Fruit fly (Drosophila melanogaster) whole organism, embryonic: Measurements from ENCODE around the gene LManIV.
A peak's percentile ranks its signal among the peaks of the same experiment; 100 is the strongest.

Experiments used
- BtbVII ChIP-seq: fragments of 200-800 bp; sonication (Bioruptor generic); optimal IDR thresholded peaks from 3 replicates; lab custom pipeline; 2017; ENCODE audit warnings: missing biosample characterization, mild to moderate bottlenecking, missing genetic modification characterization
- CG10431 ChIP-seq: fragments of 200-800 bp; sonication (Bioruptor generic); optimal IDR thresholded peaks from 3 replicates; lab custom pipeline; 2018; ENCODE audit warnings: missing biosample characterization, mild to moderate bottlenecking, missing genetic modification characterization
- CG11696 ChIP-seq: fragments of 200-800 bp; sonication (Bioruptor generic); IDR thresholded peaks from 2 replicates; pipeline ENCODE4 v1.3.6; 2022; ENCODE audit warnings: missing biosample characterization, missing genetic modification characterization
- CG12155 ChIP-seq: fragments of 200-800 bp; sonication (Bioruptor generic); optimal IDR thresholded peaks from 3 replicates; lab custom pipeline; 2016; ENCODE audit warnings: missing biosample characterization, missing genetic modification characterization
- CG12219 ChIP-seq: fragments of 200-800 bp; sonication (Bioruptor generic); optimal IDR thresholded peaks from 3 replicates; lab custom pipeline; 2018; ENCODE audit warnings: missing biosample characterization, mild to moderate bottlenecking, missing genetic modification characterization
- CG12236 ChIP-seq: fragments of 200-800 bp; sonication (Bioruptor generic); optimal IDR thresholded peaks from 2 replicates; lab custom pipeline; 2016; ENCODE audit warnings: missing biosample characterization, missing genetic modification characterization
- CG12744 ChIP-seq: fragments of 200-800 bp; sonication (Bioruptor generic); optimal IDR thresholded peaks from 2 replicates; lab custom pipeline; 2016; ENCODE audit warnings: missing biosample characterization, missing genetic modification characterization
- CG1529 ChIP-seq: fragments of 200-800 bp; sonication (Bioruptor generic); optimal IDR thresholded peaks from 3 replicates; lab custom pipeline; 2018; ENCODE audit warnings: missing biosample characterization, missing genetic modification characterization
- CG16813 ChIP-seq: fragments of 200-800 bp; sonication (Bioruptor generic); IDR thresholded peaks from 3 replicates; pipeline ENCODE4 v1.3.6; 2022; ENCODE audit warnings: missing biosample characterization, missing genetic modification characterization; ENCODE audit not compliant: partially characterized antibody
- CG17612 ChIP-seq: fragments of 200-800 bp; sonication (Bioruptor generic); IDR thresholded peaks from 2 replicates; pipeline ENCODE4 v1.3.6; 2022; ENCODE audit warnings: missing biosample characterization, missing genetic modification characterization
- CG17802 ChIP-seq: fragments of 200-800 bp; sonication (Bioruptor generic); optimal IDR thresholded peaks from 2 replicates; lab custom pipeline; 2018; ENCODE audit warnings: missing biosample characterization, mild to moderate bottlenecking, missing genetic modification characterization, moderate library complexity
- CG17829 ChIP-seq: fragments of 200-800 bp; optimal IDR thresholded peaks from 2 replicates; lab custom pipeline; 2019; ENCODE audit warnings: missing biosample characterization, mild to moderate bottlenecking, missing genetic modification characterization, moderate library complexity
- CG18764 ChIP-seq: fragments of 200-800 bp; sonication (Bioruptor generic); optimal IDR thresholded peaks from 3 replicates; lab custom pipeline; 2016; ENCODE audit warnings: missing biosample characterization, missing genetic modification characterization
- CG33557 ChIP-seq: fragments of 200-800 bp; sonication (Bioruptor generic); optimal IDR thresholded peaks from 2 replicates; lab custom pipeline; 2019; ENCODE audit warnings: missing biosample characterization, mild to moderate bottlenecking, missing genetic modification characterization, moderate library complexity
- CG34376 ChIP-seq: fragments of 200-800 bp; sonication (Bioruptor generic); optimal IDR thresholded peaks from 2 replicates; lab custom pipeline; 2018; ENCODE audit warnings: missing biosample characterization, mild to moderate bottlenecking, missing genetic modification characterization
- CG34422 ChIP-seq: fragments of 200-800 bp; sonication (Bioruptor generic); IDR thresholded peaks from 3 replicates; pipeline ENCODE4 v1.3.6; 2022; ENCODE audit warnings: missing biosample characterization, missing genetic modification characterization
- CG43689 ChIP-seq: fragments of 200-800 bp; sonication (Bioruptor generic); IDR thresholded peaks from 2 replicates; pipeline ENCODE4 v1.3.6; 2022; ENCODE audit warnings: missing biosample characterization, missing genetic modification characterization
- CG4424 ChIP-seq: fragments of 200-800 bp; sonication (Bioruptor generic); optimal IDR thresholded peaks from 3 replicates; lab custom pipeline; 2016; ENCODE audit warnings: missing biosample characterization, missing genetic modification characterization
- CG6272 ChIP-seq: fragments of 200-800 bp; sonication (Bioruptor generic); IDR thresholded peaks from 2 replicates; pipeline ENCODE4 v1.3.6; 2022; ENCODE audit warnings: missing biosample characterization, missing genetic modification characterization
- CG7357 ChIP-seq: fragments of 200-800 bp; sonication (Bioruptor generic); IDR thresholded peaks from 3 replicates; pipeline ENCODE4 v1.3.6; 2022; ENCODE audit warnings: missing biosample characterization, missing genetic modification characterization
- CG7556 ChIP-seq: fragments of 200-800 bp; sonication (Bioruptor generic); optimal IDR thresholded peaks from 2 replicates; lab custom pipeline; 2017; ENCODE audit warnings: missing biosample characterization, mild to moderate bottlenecking, missing genetic modification characterization
- CG7987 ChIP-seq: fragments of 200-800 bp; sonication (Bioruptor generic); optimal IDR thresholded peaks from 2 replicates; lab custom pipeline; 2018; ENCODE audit warnings: missing biosample characterization, mild to moderate bottlenecking, missing genetic modification characterization, moderate library complexity
- CG9437 ChIP-seq: fragments of 200-800 bp; sonication (Bioruptor generic); optimal IDR thresholded peaks from 2 replicates; lab custom pipeline; 2018; ENCODE audit warnings: missing biosample characterization, mild to moderate bottlenecking, missing genetic modification characterization
- CHES-1-like ChIP-seq: fragments of 200-800 bp; sonication (Bioruptor generic); optimal IDR thresholded peaks from 2 replicates; lab custom pipeline; 2016; ENCODE audit warnings: missing biosample characterization, missing genetic modification characterization
- Dad ChIP-seq: fragments of 200-800 bp; sonication (Bioruptor generic); optimal IDR thresholded peaks from 3 replicates; lab custom pipeline; 2016; ENCODE audit warnings: missing biosample characterization, missing genetic modification characterization
- Dip2 ChIP-seq: fragments of 200-800 bp; sonication (Bioruptor generic); IDR thresholded peaks from 2 replicates; pipeline ENCODE4 v1.3.6; 2022; ENCODE audit warnings: missing biosample characterization, missing genetic modification characterization
- Drgx ChIP-seq: fragments of 200-800 bp; sonication (Bioruptor generic); IDR thresholded peaks from 2 replicates; pipeline ENCODE4 v1.3.6; 2022; ENCODE audit warnings: missing biosample characterization, missing genetic modification characterization
- HLH3B ChIP-seq: fragments of 200-800 bp; sonication (Bioruptor generic); IDR thresholded peaks from 2 replicates; pipeline ENCODE4 v1.3.6; 2022; ENCODE audit warnings: missing biosample characterization, missing genetic modification characterization
- HLHmδ ChIP-seq: fragments of 200-800 bp; sonication (Bioruptor generic); optimal IDR thresholded peaks from 2 replicates; lab custom pipeline; 2018; ENCODE audit warnings: missing biosample characterization, mild to moderate bottlenecking, missing genetic modification characterization, moderate library complexity
- Jarid2 ChIP-seq: fragments of 200-800 bp; sonication (Bioruptor generic); optimal IDR thresholded peaks from 3 replicates; lab custom pipeline; 2017; ENCODE audit warnings: mild to moderate bottlenecking, missing biosample characterization, missing genetic modification reagents, missing genetic modification characterization
- Oaz ChIP-seq: fragments of 200-800 bp; sonication (Bioruptor generic); IDR thresholded peaks from 2 replicates; pipeline ENCODE4 v1.3.6; 2022; ENCODE audit warnings: missing biosample characterization, missing genetic modification characterization
- Six4 ChIP-seq: fragments of 200-800 bp; sonication (Bioruptor generic); optimal IDR thresholded peaks from 2 replicates; lab custom pipeline; 2016; ENCODE audit warnings: missing biosample characterization, missing genetic modification characterization
- Vsx1 ChIP-seq: fragments of 200-800 bp; sonication (Bioruptor generic); optimal IDR thresholded peaks from 2 replicates; lab custom pipeline; 2017; ENCODE audit warnings: missing biosample characterization, mild to moderate bottlenecking, missing genetic modification characterization, missing genetic modification reagents
- ara ChIP-seq: fragments of 200-800 bp; sonication (Bioruptor generic); IDR thresholded peaks from 2 replicates; pipeline ENCODE4 v1.3.6; 2022; ENCODE audit warnings: missing biosample characterization, missing genetic modification characterization
- cad ChIP-seq: fragments of >200 bp; optimal IDR thresholded peaks from 2 replicates; lab custom pipeline; 2017; ENCODE audit warnings: missing biosample characterization, missing genetic modification characterization
- caup ChIP-seq: fragments of 200-800 bp; sonication (Bioruptor generic); optimal IDR thresholded peaks from 3 replicates; lab custom pipeline; 2017; ENCODE audit warnings: missing biosample characterization, mild to moderate bottlenecking, missing genetic modification characterization, moderate library complexity; ENCODE audit not compliant: severe bottlenecking
- chn ChIP-seq: fragments of 200-800 bp; sonication (Bioruptor generic); optimal IDR thresholded peaks from 2 replicates; lab custom pipeline; 2016; ENCODE audit warnings: missing biosample characterization, missing genetic modification characterization
- dm ChIP-seq: fragments of 200-800 bp; sonication (Bioruptor generic); optimal IDR thresholded peaks from 3 replicates; lab custom pipeline; 2016; ENCODE audit warnings: missing biosample characterization, missing genetic modification characterization
- dmrt11E ChIP-seq: fragments of 200-800 bp; sonication (Bioruptor generic); optimal IDR thresholded peaks from 3 replicates; lab custom pipeline; 2018; ENCODE audit warnings: missing biosample characterization, mild to moderate bottlenecking, missing genetic modification characterization, moderate library complexity
- dpn ChIP-seq, 2 experiments: fragments of 200-800 bp; sonication (Bioruptor generic); optimal IDR thresholded peaks; 3 replicates each; lab custom pipeline; 2016; ENCODE audit warnings: missing biosample characterization in 2 of 2, missing genetic modification characterization in 2 of 2
- her ChIP-seq: fragments of 200-800 bp; sonication (Bioruptor generic); optimal IDR thresholded peaks from 2 replicates; lab custom pipeline; 2016; ENCODE audit warnings: missing biosample characterization, missing genetic modification characterization
- hth ChIP-seq: fragments of >200 bp; optimal IDR thresholded peaks from 2 replicates; lab custom pipeline; 2017; ENCODE audit warnings: inconsistent platforms
- jing ChIP-seq: fragments of 200-800 bp; sonication (Bioruptor generic); optimal IDR thresholded peaks from 2 replicates; lab custom pipeline; 2018; ENCODE audit warnings: missing biosample characterization, mild to moderate bottlenecking, missing genetic modification characterization
- lab ChIP-seq: fragments of 200-800 bp; sonication (Bioruptor generic); optimal IDR thresholded peaks from 3 replicates; lab custom pipeline; 2017; ENCODE audit warnings: missing biosample characterization, missing genetic modification characterization, mild to moderate bottlenecking, moderate library complexity, missing genetic modification reagents
- lmd ChIP-seq: fragments of 200-800 bp; sonication (Bioruptor generic); IDR thresholded peaks from 2 replicates; pipeline ENCODE4 v1.3.6; 2022; ENCODE audit warnings: missing biosample characterization, missing genetic modification characterization
- ranshi ChIP-seq: fragments of 200-800 bp; sonication (Bioruptor generic); IDR thresholded peaks from 2 replicates; pipeline ENCODE4 v1.3.6; 2022; ENCODE audit warnings: missing biosample characterization, missing genetic modification characterization
- rib ChIP-seq: fragments of 200-800 bp; sonication (Bioruptor generic); IDR thresholded peaks from 2 replicates; pipeline ENCODE4 v1.3.6; 2022; ENCODE audit warnings: missing biosample characterization, missing genetic modification characterization
- schlank ChIP-seq: fragments of 200-800 bp; sonication (Bioruptor generic); optimal IDR thresholded peaks from 2 replicates; lab custom pipeline; 2018; ENCODE audit warnings: missing biosample characterization, mild to moderate bottlenecking, missing genetic modification characterization
- seq ChIP-seq: fragments of 200-800 bp; sonication (Bioruptor generic); IDR thresholded peaks from 2 replicates; pipeline ENCODE4 v1.3.6; 2022; ENCODE audit warnings: missing biosample characterization, missing genetic modification characterization
- slbo ChIP-seq: fragments of 200-800 bp; sonication (Bioruptor generic); IDR thresholded peaks from 2 replicates; pipeline ENCODE4 v1.3.6; 2022; ENCODE audit warnings: missing biosample characterization, missing genetic modification characterization
- stwl ChIP-seq: fragments of 200-800 bp; sonication (Bioruptor generic); optimal IDR thresholded peaks from 3 replicates; lab custom pipeline; 2018; ENCODE audit warnings: missing biosample characterization, mild to moderate bottlenecking, missing genetic modification characterization, moderate library complexity

Gene LManIV

dm6 chr2L:8735572-8735996, 36.6 kb downstream of the LManIV start (continued):
- no peak for TF ChIP-seq CG6272
- TF ChIP-seq schlank (tag; lab: Kevin White, UChicago): no peak
- TF ChIP-seq CG34422 (GFP tag; lab: Robert Waterston, UW): peak; percentile 60; the same call in 1 of the 3 replicates
- TF ChIP-seq jing (GFP tag; lab: Kevin White, UChicago): no peak
- TF ChIP-seq CG43689: no peak
- TF ChIP-seq CHES-1-like: peak; percentile 35
- TF ChIP-seq dpn (GFP tag; optimal IDR thresholded peaks at IDR 0.05; lab: Kevin White, UChicago): peak; percentile 11 to 39
- no peak for TF ChIP-seq stwl (tag; lab: Kevin White, UChicago)
- TF ChIP-seq caup (GFP tag; lab: Kevin White, UChicago): peak; percentile 76
- no peak for TF ChIP-seq cad (GFP tag; lab: Kevin White, UChicago)
- TF ChIP-seq hth (lab: Kevin White, UChicago): no peak
- no peak for TF ChIP-seq CG7357
- peak; percentile 25 for TF ChIP-seq CG17829 (tag; lab: Kevin White, UChicago)
- no peak for TF ChIP-seq dmrt11E (tag; lab: Kevin White, UChicago)
- peak; percentile 75 for TF ChIP-seq BtbVII (GFP tag; lab: Kevin White, UChicago)
- TF ChIP-seq ara (GFP tag; lab: Robert Waterston, UW): 0 out of 2 replicates have a peak, but pooled peaks have one; percentile 28
- no peak for TF ChIP-seq Dad (GFP tag; lab: Kevin White, UChicago)
- peak; percentile 52; the same call in 1 of the 2 replicates for TF ChIP-seq ranshi (GFP tag; lab: Robert Waterston, UW)
- no peak for TF ChIP-seq CG11696 (GFP tag; lab: Robert Waterston, UW)
- TF ChIP-seq Dip2: no peak
- no peak for TF ChIP-seq CG10431
- TF ChIP-seq chn: no peak
- peak; percentile 97 for TF ChIP-seq Jarid2 (GFP tag; lab: Kevin White, UChicago)
- no peak for TF ChIP-seq CG17802 (tag; lab: Kevin White, UChicago)
- peak; percentile 53; the same call in 1 of the 2 replicates for TF ChIP-seq HLH3B (GFP tag; lab: Robert Waterston, UW)
- TF ChIP-seq CG9437 (GFP tag; lab: Kevin White, UChicago): peak; percentile 32
- no peak for TF ChIP-seq Six4 (GFP tag; lab: Kevin White, UChicago)
- no peak for TF ChIP-seq CG7556 (GFP tag; lab: Kevin White, UChicago)
- TF ChIP-seq CG7987 (GFP tag; lab: Kevin White, UChicago): peak; percentile 70
- TF ChIP-seq CG1529: no peak
- TF ChIP-seq CG12219 (GFP tag; lab: Kevin White, UChicago): no peak
- peak; percentile 25; the same call in 1 of the 2 replicates for TF ChIP-seq Oaz (GFP tag; lab: Robert Waterston, UW)
- TF ChIP-seq CG4424: no peak
- TF ChIP-seq CG16813 (GFP tag; lab: Robert Waterston, UW): no peak
- peak; percentile 21 for TF ChIP-seq dm (GFP tag; lab: Kevin White, UChicago)
- peak; percentile 52 for TF ChIP-seq slbo
- TF ChIP-seq CG17612: no peak
- TF ChIP-seq CG18764 (GFP tag; lab: Kevin White, UChicago): no peak
- peak; percentile 16 for TF ChIP-seq CG33557
- TF ChIP-seq lab: peak; percentile 83
- peak; percentile 36; the same call in 1 of the 2 replicates for TF ChIP-seq seq (GFP tag; lab: Robert Waterston, UW)
- TF ChIP-seq rib: peak; percentile 88; the same call in 1 of the 2 replicates
- peak; percentile 70 for TF ChIP-seq her (GFP tag; lab: Kevin White, UChicago)
- TF ChIP-seq Drgx (GFP tag; lab: Robert Waterston, UW): 0 out of 2 replicates have a peak, but pooled peaks have one; percentile 17
- TF ChIP-seq CG12155 (GFP tag; lab: Kevin White, UChicago): no peak
- TF ChIP-seq CG34376 (GFP tag; lab: Kevin White, UChicago): peak; percentile 87
- TF ChIP-seq CG12744 (GFP tag; lab: Kevin White, UChicago): no peak
- TF ChIP-seq Vsx1: no peak
- TF ChIP-seq lmd (GFP tag; lab: Robert Waterston, UW): no peak
- peak; percentile 8 for TF ChIP-seq CG12236 (GFP tag; lab: Kevin White, UChicago)
- peak; percentile 50 for TF ChIP-seq HLHmδ (GFP tag; lab: Kevin White, UChicago)
